Worm (Caenorhabditis elegans): ENCODE data around the gene pals-33.

ce11 chrV:3647862-3648261 lies 25.3 kb upstream of the pals-33 start, which contains the start of gene F59B1.10:
- no peak for TF ChIP-seq madf-6 (GFP tag; IDR thresholded peaks at IDR 0.05)
- no peak for TF ChIP-seq unc-62 (GFP tag; optimal IDR thresholded peaks at IDR 0.05)
- TF ChIP-seq ceh-91 (GFP tag; IDR thresholded peaks at IDR 0.05) = no peak
- no peak for TF ChIP-seq tbp1 (GFP tag; optimal IDR thresholded peaks at IDR 0.05)
- TF ChIP-seq ets-4 (GFP tag; optimal IDR thresholded peaks at IDR 0.05) = no peak
- no peak for TF ChIP-seq ekl-4 (GFP tag; IDR thresholded peaks at IDR 0.05)
- no peak for TF ChIP-seq unc-130 (GFP tag; optimal IDR thresholded peaks at IDR 0.05)
- no peak for TF ChIP-seq F57A8.1 (GFP tag; optimal IDR thresholded peaks at IDR 0.05)
- TF ChIP-seq pbrm-1 (GFP tag; IDR thresholded peaks at IDR 0.05) = no peak
- TF ChIP-seq ama-1 (optimal IDR thresholded peaks at IDR 0.05) = no peak
- no peak for TF ChIP-seq ama-1 (GFP tag; optimal IDR thresholded peaks at IDR 0.05)
- no peak for TF ChIP-seq nfya-1 (tag; optimal IDR thresholded peaks at IDR 0.05; ENCODE audit: borderline replicate concordance, insufficient read depth)
